Worm (Caenorhabditis elegans) whole organism, young adult: Measurements from ENCODE around the gene T11G6.5.
A peak's percentile ranks its signal among the peaks of the same experiment; 100 is the strongest.

ENCODE experiments used
- B0035.1 ChIP-seq: sonication (generic microtip); optimal IDR thresholded peaks from 2 replicates; lab custom pipeline; 2016; ENCODE audit warnings: missing genetic modification characterization, mild to moderate bottlenecking, missing compliant biosample characterization, missing genotype, missing genetic modification reagents
- B0336.3 ChIP-seq: fragments of 200-800 bp; sonication (Bioruptor generic); IDR thresholded peaks from 2 replicates; pipeline ENCODE4 v1.3.6; 2022; ENCODE audit warnings: missing genetic modification characterization, missing compliant biosample characterization
- C06A6.2 ChIP-seq: fragments of 200-800 bp; sonication (Bioruptor generic); conservative IDR thresholded peaks from 2 replicates; pipeline ENCODE4 v1.3.6; 2022; ENCODE audit warnings: missing genetic modification characterization, missing compliant biosample characterization
- D2030.7 ChIP-seq: fragments of 200-800 bp; sonication (Bioruptor generic); IDR thresholded peaks from 2 replicates; pipeline ENCODE4 v1.3.6; 2022; ENCODE audit warnings: missing genetic modification reagents, missing genetic modification characterization, missing compliant biosample characterization
- F10E7.11 ChIP-seq: sonication (generic microtip); optimal IDR thresholded peaks from 2 replicates; lab custom pipeline; 2017; ENCODE audit warnings: mild to moderate bottlenecking, missing genetic modification characterization, moderate library complexity, missing compliant biosample characterization
- F33H1.4 ChIP-seq: fragments of 200-800 bp; sonication (Bioruptor generic); IDR thresholded peaks from 2 replicates; pipeline ENCODE4 v1.3.6; 2022; ENCODE audit warnings: missing genetic modification reagents, missing genetic modification characterization, missing compliant biosample characterization
- K11D2.4 ChIP-seq: fragments of 200-800 bp; sonication (Bioruptor generic); IDR thresholded peaks from 2 replicates; pipeline ENCODE4 v1.3.6; 2022; ENCODE audit warnings: missing genetic modification reagents, missing genetic modification characterization, missing compliant biosample characterization
- K12H6.12 ChIP-seq: fragments of 200-800 bp; sonication (Bioruptor generic); optimal IDR thresholded peaks from 2 replicates; lab custom pipeline; 2018; ENCODE audit warnings: mild to moderate bottlenecking, missing genetic modification characterization, missing compliant biosample characterization
- Y53F4B.3 ChIP-seq: fragments of 200-800 bp; sonication (Bioruptor generic); IDR thresholded peaks from 2 replicates; pipeline ENCODE4 v1.3.6; 2022; ENCODE audit warnings: missing genetic modification reagents, missing genetic modification characterization, missing compliant biosample characterization
- Y53G8AR.9 ChIP-seq: fragments of 200-800 bp; sonication (Bioruptor generic); conservative IDR thresholded peaks from 2 replicates; pipeline ENCODE4 v1.3.6; 2022; ENCODE audit warnings: missing genetic modification reagents, missing genetic modification characterization, missing compliant biosample characterization
- Y56A3A.18 ChIP-seq: fragments of 200-800 bp; sonication (Bioruptor generic); IDR thresholded peaks from 2 replicates; pipeline ENCODE4 v1.3.6; 2022; ENCODE audit warnings: missing genetic modification reagents, missing genetic modification characterization, missing compliant biosample characterization
- Y79H2A.3 ChIP-seq: fragments of 200-800 bp; sonication (Bioruptor generic); conservative IDR thresholded peaks from 2 replicates; pipeline ENCODE4 v1.3.6; 2022; ENCODE audit warnings: missing genetic modification reagents, missing genetic modification characterization, missing compliant biosample characterization
- athp-1 ChIP-seq: sonication (generic microtip); optimal IDR thresholded peaks from 2 replicates; lab custom pipeline; 2017; ENCODE audit warnings: mild to moderate bottlenecking, missing genetic modification characterization, missing compliant biosample characterization
- attf-3 ChIP-seq: fragments of 200-800 bp; sonication (Bioruptor generic); conservative IDR thresholded peaks from 2 replicates; pipeline ENCODE4 v1.3.6; 2022; ENCODE audit warnings: missing genetic modification reagents, missing genetic modification characterization, missing compliant biosample characterization
- bed-1 ChIP-seq: fragments of 200-800 bp; sonication (Bioruptor generic); IDR thresholded peaks from 2 replicates; pipeline ENCODE4 v1.3.6; 2022; ENCODE audit warnings: missing genetic modification reagents, missing genetic modification characterization, missing compliant biosample characterization
- ccch-3 ChIP-seq: fragments of 200-800 bp; sonication (Bioruptor generic); optimal IDR thresholded peaks from 2 replicates; lab custom pipeline; 2018; ENCODE audit warnings: mild to moderate bottlenecking, missing genetic modification characterization, missing compliant biosample characterization
- cebp-1 ChIP-seq, 2 experiments: fragments of 200-800 bp in 1 of 2; sonication (Bioruptor generic) in 1 of 2; sonication (generic microtip) in 1 of 2; IDR thresholded peaks in 1 of 2; optimal IDR thresholded peaks in 1 of 2; 2 replicates each; pipeline versions ENCODE4 v1.3.6 to Lab custom; 2017 to 2022; ENCODE audit warnings: missing compliant biosample characterization in 2 of 2, missing genetic modification characterization in 2 of 2, mild to moderate bottlenecking in 1 of 2, missing genetic modification reagents in 1 of 2, moderate library complexity in 1 of 2
- ceh-100 ChIP-seq: fragments of 200-800 bp; sonication (Bioruptor generic); IDR thresholded peaks from 2 replicates; pipeline ENCODE4 v1.3.6; 2022; ENCODE audit warnings: missing genetic modification reagents, missing genetic modification characterization, missing compliant biosample characterization
- ceh-27 ChIP-seq: fragments of 200-800 bp; sonication (Bioruptor generic); optimal IDR thresholded peaks from 2 replicates; lab custom pipeline; 2018; ENCODE audit warnings: mild to moderate bottlenecking, missing genetic modification characterization, moderate library complexity, missing compliant biosample characterization
- ceh-40 ChIP-seq: fragments of 200-800 bp; sonication (Bioruptor generic); IDR thresholded peaks from 2 replicates; pipeline ENCODE4 v1.3.6; 2022; ENCODE audit warnings: missing genetic modification characterization, missing compliant biosample characterization
- chd-7 ChIP-seq: sonication (generic microtip); optimal IDR thresholded peaks from 2 replicates; lab custom pipeline; 2016; ENCODE audit warnings: mild to moderate bottlenecking, missing genetic modification characterization, moderate library complexity, missing compliant biosample characterization
- die-1 ChIP-seq: sonication (generic microtip); optimal IDR thresholded peaks from 2 replicates; lab custom pipeline; 2016; ENCODE audit warnings: missing genotype, mild to moderate bottlenecking, missing genetic modification characterization, missing compliant biosample characterization
- dox-1 ChIP-seq: fragments of 200-800 bp; sonication (Bioruptor generic); IDR thresholded peaks from 2 replicates; pipeline ENCODE4 v1.3.6; 2022; ENCODE audit warnings: missing genetic modification reagents, missing genetic modification characterization, missing compliant biosample characterization
- egrh-3 ChIP-seq: fragments of 200-800 bp; sonication (Bioruptor generic); IDR thresholded peaks from 2 replicates; pipeline ENCODE4 v1.3.6; 2022; ENCODE audit warnings: missing genetic modification reagents, missing genetic modification characterization, missing compliant biosample characterization
- gei-17 ChIP-seq: fragments of 200-800 bp; sonication (Bioruptor generic); optimal IDR thresholded peaks from 2 replicates; lab custom pipeline; 2018; ENCODE audit warnings: mild to moderate bottlenecking, missing genetic modification characterization, missing compliant biosample characterization
- hmg-1.2 ChIP-seq: fragments of 200-800 bp; sonication (Bioruptor generic); IDR thresholded peaks from 2 replicates; pipeline ENCODE4 v1.3.6; 2022; ENCODE audit warnings: missing genetic modification reagents, missing genetic modification characterization, missing compliant biosample characterization
- let-526 ChIP-seq: fragments of 200-800 bp; sonication (Bioruptor generic); IDR thresholded peaks from 2 replicates; pipeline ENCODE4 v1.3.6; 2022; ENCODE audit warnings: missing genetic modification reagents, missing genetic modification characterization, missing compliant biosample characterization
- lin-26 ChIP-seq: fragments of 200-800 bp; sonication (Bioruptor generic); IDR thresholded peaks from 2 replicates; pipeline ENCODE4 v1.3.6; 2022; ENCODE audit warnings: missing genetic modification reagents, missing genetic modification characterization, missing compliant biosample characterization
- lir-1 ChIP-seq: fragments of 200-800 bp; sonication (Bioruptor generic); conservative IDR thresholded peaks from 2 replicates; pipeline ENCODE4 v1.3.6; 2022; ENCODE audit warnings: missing genetic modification reagents, missing genetic modification characterization, missing compliant biosample characterization
- lsy-27 ChIP-seq: sonication (generic microtip); optimal IDR thresholded peaks from 2 replicates; lab custom pipeline; 2017; ENCODE audit warnings: missing genetic modification characterization, mild to moderate bottlenecking, missing compliant biosample characterization, antibody characterized with exemption, missing genotype, borderline replicate concordance; ENCODE audit not compliant: insufficient read depth
- madf-6 ChIP-seq: fragments of 200-800 bp; sonication (Bioruptor generic); IDR thresholded peaks from 2 replicates; pipeline ENCODE4 v1.3.6; 2022; ENCODE audit warnings: missing genetic modification reagents, missing genetic modification characterization, missing compliant biosample characterization
- madf-8 ChIP-seq: fragments of 200-800 bp; sonication (Bioruptor generic); conservative IDR thresholded peaks from 2 replicates; pipeline ENCODE4 v1.3.6; 2022; ENCODE audit warnings: missing genetic modification reagents, missing genetic modification characterization, missing compliant biosample characterization
- mcd-1 ChIP-seq: fragments of 200-800 bp; sonication (Bioruptor generic); IDR thresholded peaks from 2 replicates; pipeline ENCODE4 v1.3.6; 2022; ENCODE audit warnings: missing genetic modification reagents, missing genetic modification characterization, missing compliant biosample characterization
- mel-28 ChIP-seq: sonication (generic microtip); optimal IDR thresholded peaks from 2 replicates; lab custom pipeline; 2016; ENCODE audit warnings: borderline replicate concordance, mild to moderate bottlenecking, missing genetic modification characterization, missing compliant biosample characterization
- nhr-120 ChIP-seq: fragments of 200-800 bp; sonication (Bioruptor generic); IDR thresholded peaks from 2 replicates; pipeline ENCODE4 v1.3.6; 2022; ENCODE audit warnings: missing genetic modification characterization, missing compliant biosample characterization
- nhr-179 ChIP-seq: sonication (generic microtip); optimal IDR thresholded peaks from 2 replicates; lab custom pipeline; 2016; ENCODE audit warnings: mild to moderate bottlenecking, missing genetic modification characterization, missing compliant biosample characterization
- rpc-1 ChIP-seq, 2 experiments: fragments of 150-350 bp in 1 of 2; sonication (generic microtip) in 1 of 2; optimal IDR thresholded peaks; 2 replicates each; lab custom pipeline; 2014 to 2018; ENCODE audit warnings: missing biosample characterization in 1 of 2, missing genetic modification characterization in 1 of 2, missing genetic modification reagents in 1 of 2, missing genotype in 1 of 2
- somi-1 ChIP-seq: fragments of 200-800 bp; sonication (Bioruptor generic); optimal IDR thresholded peaks from 2 replicates; lab custom pipeline; 2018; ENCODE audit warnings: mild to moderate bottlenecking, missing genetic modification characterization, missing compliant biosample characterization
- sptf-2 ChIP-seq: fragments of 200-800 bp; sonication (Bioruptor generic); optimal IDR thresholded peaks from 2 replicates; lab custom pipeline; 2018; ENCODE audit warnings: mild to moderate bottlenecking, missing genetic modification characterization, missing compliant biosample characterization
- tlf-1 ChIP-seq: fragments of 200-800 bp; sonication (Bioruptor generic); optimal IDR thresholded peaks from 2 replicates; lab custom pipeline; 2018; ENCODE audit warnings: mild to moderate bottlenecking, missing genetic modification characterization, missing compliant biosample characterization
- xnd-1 ChIP-seq: sonication (generic microtip); optimal IDR thresholded peaks from 2 replicates; lab custom pipeline; 2016; ENCODE audit warnings: missing genotype, missing genetic modification reagents, missing genetic modification characterization, missing compliant biosample characterization
- zfh-2 ChIP-seq: fragments of 200-800 bp; sonication (Bioruptor generic); conservative IDR thresholded peaks from 2 replicates; pipeline ENCODE4 v1.3.6; 2022; ENCODE audit warnings: missing genetic modification reagents, missing genetic modification characterization, missing compliant biosample characterization
- zim-3 ChIP-seq: sonication (generic microtip); optimal IDR thresholded peaks from 2 replicates; lab custom pipeline; 2017; ENCODE audit warnings: mild to moderate bottlenecking, missing genetic modification characterization, moderate library complexity, missing compliant biosample characterization
- ztf-25 ChIP-seq: fragments of 200-800 bp; sonication (Bioruptor generic); IDR thresholded peaks from 2 replicates; pipeline ENCODE4 v1.3.6; 2022; ENCODE audit warnings: missing genetic modification reagents, missing genetic modification characterization, missing compliant biosample characterization
- ztf-26 ChIP-seq: sonication (generic microtip); optimal IDR thresholded peaks from 2 replicates; lab custom pipeline; 2017; ENCODE audit warnings: missing genetic modification characterization, missing compliant biosample characterization
- ztf-28 ChIP-seq: fragments of 200-800 bp; sonication (Bioruptor generic); IDR thresholded peaks from 2 replicates; pipeline ENCODE4 v1.3.6; 2022; ENCODE audit warnings: missing genetic modification reagents, missing genetic modification characterization, missing compliant biosample characterization

The T11G6.5 gene

DNA sequence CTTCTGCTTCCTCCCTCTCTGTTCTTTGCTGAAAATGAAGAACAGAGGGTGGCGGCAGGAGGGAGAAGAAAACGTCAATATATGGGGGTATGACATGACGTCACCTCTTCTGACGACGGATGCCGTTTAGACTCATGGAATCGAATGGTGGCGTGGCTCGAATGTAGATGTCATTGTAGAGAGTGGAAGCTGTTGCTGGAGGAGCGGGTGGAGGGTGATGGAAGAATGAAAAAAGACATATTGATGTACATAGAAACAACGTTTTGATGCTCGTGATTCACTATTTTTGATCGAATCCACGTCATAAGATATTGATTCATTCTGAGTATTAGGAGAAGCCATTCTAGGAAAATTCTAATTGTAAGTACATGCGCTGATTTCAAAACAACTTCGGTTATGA, 23.5 kb downstream of the T11G6.5 start (continued):
- TF ChIP-seq xnd-1 (tag; lab: Kevin White, UChicago) (no peak), Y53G8AR.9 (no peak), Y79H2A.3 (GFP tag; lab: Robert Waterston, UW) (no peak), Y56A3A.18 (GFP tag; lab: Robert Waterston, UW) (no peak), Y53F4B.3 (GFP tag; lab: Robert Waterston, UW) (no peak), ztf-28 (no peak), chd-7 (tag; lab: Kevin White, UChicago) (peak; percentile 17), ztf-26 (tag; lab: Kevin White, UChicago) (no peak), zim-3 (tag; lab: Kevin White, UChicago) (no peak), B0035.1 (no peak), rpc-1 (optimal IDR thresholded peaks at IDR 0.05; lab: Kevin White, UChicago) (no peak), rpc-1 (tag; optimal IDR thresholded peaks at IDR 0.05; lab: Kevin White, UChicago) (no peak), cebp-1 (GFP tag; IDR thresholded peaks at IDR 0.05; lab: Robert Waterston, UW) (no peak), cebp-1 (tag; optimal IDR thresholded peaks at IDR 0.05; lab: Kevin White, UChicago) (no peak), zfh-2 (peak; percentile 75), C06A6.2 (GFP tag; lab: Robert Waterston, UW) (no peak), bed-1 (GFP tag; lab: Robert Waterston, UW) (no peak), K11D2.4 (GFP tag; lab: Robert Waterston, UW) (no peak)

DNA sequence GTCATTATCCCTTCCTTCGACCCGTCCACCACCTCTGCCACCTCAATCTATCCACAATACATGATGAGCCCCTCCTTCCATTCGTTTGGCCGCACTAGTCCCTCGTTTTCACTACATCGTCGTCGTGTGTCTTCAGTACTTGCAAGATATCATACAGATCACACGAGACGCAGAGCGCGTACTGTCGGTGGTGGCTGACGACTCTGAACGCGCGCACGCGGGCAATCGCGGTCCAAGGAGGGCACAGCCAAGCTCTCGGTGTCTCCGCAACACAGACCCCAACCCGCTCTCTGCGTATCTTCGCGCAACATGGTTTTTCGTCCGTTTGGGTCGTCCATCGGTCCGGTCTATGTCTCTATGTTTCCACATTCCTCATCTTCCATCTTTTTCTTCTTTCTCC, 25.5 kb downstream of the T11G6.5 start:
- TF ChIP-seq let-526: no peak
- TF ChIP-seq sptf-2 (GFP tag; lab: Kevin White, UChicago): no peak
- TF ChIP-seq athp-1 (tag; lab: Kevin White, UChicago): no peak
- TF ChIP-seq mcd-1 (GFP tag; lab: Robert Waterston, UW): peak; percentile 48; the same call in 1 of the 2 replicates
- TF ChIP-seq D2030.7 (GFP tag; lab: Robert Waterston, UW): no peak
- peak; percentile 78; the same call in 1 of the 2 replicates for TF ChIP-seq egrh-3
- TF ChIP-seq madf-8 (GFP tag; lab: Robert Waterston, UW): no peak
- no peak for TF ChIP-seq lir-1
- TF ChIP-seq ccch-3: no peak
- TF ChIP-seq nhr-120 (GFP tag; lab: Robert Waterston, UW): no peak
- peak; percentile 25 for TF ChIP-seq ceh-27
- TF ChIP-seq chd-7 (tag; lab: Kevin White, UChicago): no peak
- no peak for TF ChIP-seq F10E7.11 (tag; lab: Kevin White, UChicago)
- no peak for TF ChIP-seq cebp-1 (GFP tag; IDR thresholded peaks at IDR 0.05; lab: Robert Waterston, UW)
- TF ChIP-seq cebp-1 (tag; optimal IDR thresholded peaks at IDR 0.05; lab: Kevin White, UChicago): peak; percentile 12
- TF ChIP-seq lin-26 (GFP tag; lab: Robert Waterston, UW): 0 out of 2 replicates have a peak, but pooled peaks have one; percentile 25
- peak; percentile 61 for TF ChIP-seq hmg-1.2 (GFP tag; lab: Robert Waterston, UW)
- no peak for TF ChIP-seq K12H6.12 (tag; lab: Kevin White, UChicago)
- TF ChIP-seq dox-1 (GFP tag; lab: Robert Waterston, UW): peak; percentile 67
- TF ChIP-seq nhr-179 (tag; lab: Kevin White, UChicago): no peak
- TF ChIP-seq K11D2.4 (GFP tag; lab: Robert Waterston, UW): 0 out of 2 replicates have a peak, but pooled peaks have one; percentile 15
- no peak for TF ChIP-seq somi-1
- no peak for TF ChIP-seq lsy-27 (tag; lab: Kevin White, UChicago)
- no peak for TF ChIP-seq ztf-25 (GFP tag; lab: Robert Waterston, UW)
- peak; percentile 6 for TF ChIP-seq die-1 (tag; lab: Kevin White, UChicago)
- TF ChIP-seq zfh-2: peak; percentile 96
- no peak for TF ChIP-seq rpc-1 (optimal IDR thresholded peaks at IDR 0.05; lab: Kevin White, UChicago)
- TF ChIP-seq rpc-1 (tag; optimal IDR thresholded peaks at IDR 0.05; lab: Kevin White, UChicago): no peak
- no peak for TF ChIP-seq attf-3 (GFP tag; lab: Robert Waterston, UW)
- TF ChIP-seq tlf-1 (GFP tag; lab: Kevin White, UChicago): no peak
- no peak for TF ChIP-seq ceh-100 (GFP tag; lab: Robert Waterston, UW)
- no peak for TF ChIP-seq F33H1.4 (GFP tag; lab: Robert Waterston, UW)
- TF ChIP-seq mel-28 (tag; lab: Kevin White, UChicago): no peak
- TF ChIP-seq madf-6 (GFP tag; lab: Robert Waterston, UW): no peak
- 0 out of 2 replicates have a peak, but pooled peaks have one; percentile 19 for TF ChIP-seq B0336.3 (GFP tag; lab: Robert Waterston, UW)
- no peak for TF ChIP-seq gei-17 (GFP tag; lab: Kevin White, UChicago)
- no peak for TF ChIP-seq ceh-40 (GFP tag; lab: Robert Waterston, UW)
